Worm (Caenorhabditis elegans): ENCODE measurements around the gene abl-1.

Gene abl-1

ce11 chrX:10597554-10598191 lies 26.3 kb downstream of the abl-1 start:
- no peak for TF ChIP-seq nhr-11 (tag; optimal IDR thresholded peaks at IDR 0.05)
- no peak for TF ChIP-seq pag-3 (tag; optimal IDR thresholded peaks at IDR 0.05; ENCODE audit: borderline replicate concordance)
- peak; percentile 56 for TF ChIP-seq tbx-2 (tag; optimal IDR thresholded peaks at IDR 0.05)
- peak; percentile 13 for TF ChIP-seq pros-1 (tag; optimal IDR thresholded peaks at IDR 0.05)
- no peak for TF ChIP-seq dmd-4 (tag; optimal IDR thresholded peaks at IDR 0.05; ENCODE audit: borderline replicate concordance)
- no peak for TF ChIP-seq mec-3 (tag; optimal IDR thresholded peaks at IDR 0.05; ENCODE audit: borderline replicate concordance)
- TF ChIP-seq sox-4 (tag; optimal IDR thresholded peaks at IDR 0.05): no peak
- TF ChIP-seq Y22D7AL.16 (tag; optimal IDR thresholded peaks at IDR 0.05): no peak
- TF ChIP-seq fax-1 (tag; optimal IDR thresholded peaks at IDR 0.05): no peak
- TF ChIP-seq ttx-3 (tag; optimal IDR thresholded peaks at IDR 0.05): no peak
- no peak for TF ChIP-seq lim-6 (tag; optimal IDR thresholded peaks at IDR 0.05)
- peak; percentile 99 for TF ChIP-seq ceh-31 (tag; optimal IDR thresholded peaks at IDR 0.05)
- TF ChIP-seq sdc-2 (tag; optimal IDR thresholded peaks at IDR 0.05): peak; percentile 30
- TF ChIP-seq hlh-13 (GFP tag; optimal IDR thresholded peaks at IDR 0.05): no peak
- TF ChIP-seq elt-4 (tag; optimal IDR thresholded peaks at IDR 0.05): no peak
- TF ChIP-seq ceh-48 (tag; optimal IDR thresholded peaks at IDR 0.05): peak; percentile 41
- no peak for TF ChIP-seq zip-5 (tag; optimal IDR thresholded peaks at IDR 0.05)
- TF ChIP-seq fkh-10 (GFP tag; optimal IDR thresholded peaks at IDR 0.05): no peak
- peak; percentile 27 for TF ChIP-seq ceh-34 (tag; optimal IDR thresholded peaks at IDR 0.05)
- no peak for TF ChIP-seq tbx-7 (tag; optimal IDR thresholded peaks at IDR 0.05)
- no peak for TF ChIP-seq ceh-9 (tag; optimal IDR thresholded peaks at IDR 0.05)
- peak; percentile 66 for TF ChIP-seq hlh-30 (tag; optimal IDR thresholded peaks at IDR 0.05; ENCODE audit: insufficient read depth)
- peak; percentile 89 for TF ChIP-seq elt-2 (tag; optimal IDR thresholded peaks at IDR 0.05)
- no peak for TF ChIP-seq pqm-1 (tag; optimal IDR thresholded peaks at IDR 0.05)
- TF ChIP-seq pha-4 (tag; optimal IDR thresholded peaks at IDR 0.05): no peak
- TF ChIP-seq ceh-30 (tag; optimal IDR thresholded peaks at IDR 0.05): no peak
- TF ChIP-seq unc-86 (tag; optimal IDR thresholded peaks at IDR 0.05): no peak
- no peak for TF ChIP-seq ceh-18 (tag; optimal IDR thresholded peaks at IDR 0.05)
- TF ChIP-seq che-1 (tag; optimal IDR thresholded peaks at IDR 0.05): no peak
- peak; percentile 30 for TF ChIP-seq unc-42 (tag; optimal IDR thresholded peaks at IDR 0.05)
- TF ChIP-seq pat-9 (tag; optimal IDR thresholded peaks at IDR 0.05): no peak
- TF ChIP-seq unc-3 (GFP tag; conservative IDR thresholded peaks at IDR 0.05): no peak
- TF ChIP-seq unc-3 (tag; optimal IDR thresholded peaks at IDR 0.05): no peak
- TF ChIP-seq ceh-2 (tag; optimal IDR thresholded peaks at IDR 0.05): peak; percentile 25
- no peak for TF ChIP-seq ets-4 (tag; optimal IDR thresholded peaks at IDR 0.05)
- TF ChIP-seq hlh-8 (tag; optimal IDR thresholded peaks at IDR 0.05): no peak
- TF ChIP-seq npax-4 (tag; optimal IDR thresholded peaks at IDR 0.05): no peak
- no peak for TF ChIP-seq lin-11 (tag; optimal IDR thresholded peaks at IDR 0.05)
- TF ChIP-seq nfya-1 (tag; optimal IDR thresholded peaks at IDR 0.05): peak; percentile 95
- peak; percentile 30 for TF ChIP-seq C08G9.2 (tag; optimal IDR thresholded peaks at IDR 0.05)
- TF ChIP-seq pax-1 (tag; optimal IDR thresholded peaks at IDR 0.05): no peak
- no peak for TF ChIP-seq ceh-45 (GFP tag; IDR thresholded peaks at IDR 0.05)
- peak; percentile 57 for TF ChIP-seq rnt-1 (tag; optimal IDR thresholded peaks at IDR 0.05)
- TF ChIP-seq ref-2 (tag; optimal IDR thresholded peaks at IDR 0.05): peak; percentile 64
- no peak for TF ChIP-seq ceh-24 (tag; optimal IDR thresholded peaks at IDR 0.05)
- no peak for TF ChIP-seq nhr-232 (tag; optimal IDR thresholded peaks at IDR 0.05)
- TF ChIP-seq C38D4.7 (GFP tag; optimal IDR thresholded peaks at IDR 0.05): no peak
- TF ChIP-seq eyg-1 (tag; optimal IDR thresholded peaks at IDR 0.05): no peak
- no peak for TF ChIP-seq gmeb-2 (tag; optimal IDR thresholded peaks at IDR 0.05)
- TF ChIP-seq unc-55 (GFP tag; optimal IDR thresholded peaks at IDR 0.05): peak; percentile 73
- TF ChIP-seq pha-2 (tag; optimal IDR thresholded peaks at IDR 0.05): no peak
- TF ChIP-seq ceh-6 (GFP tag; optimal IDR thresholded peaks at IDR 0.05): peak; percentile 39

All from whole organism, late embryonic.